Worm (Caenorhabditis elegans): Measurements from ENCODE around the gene algn-6.

DNA sequence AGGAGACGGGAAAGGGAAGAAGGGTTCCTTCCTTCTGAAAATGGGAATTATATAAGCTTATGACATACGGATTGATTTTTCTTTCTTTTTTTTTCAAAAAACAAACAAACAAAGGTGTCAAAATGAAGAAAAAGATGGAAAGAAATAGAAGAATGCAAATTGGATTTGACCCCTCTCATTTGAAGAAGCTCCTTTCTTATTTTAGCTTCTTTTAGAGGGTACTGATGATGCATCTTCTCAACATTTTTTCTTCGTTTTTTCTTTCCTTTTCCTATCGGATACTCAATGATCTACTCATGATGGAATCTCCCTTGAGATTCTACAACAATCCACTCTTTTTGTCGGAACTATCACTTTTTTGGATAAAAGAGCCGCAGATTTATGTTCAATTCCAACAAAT lies 49.4 kb upstream of the algn-6 start:
- TF ChIP-seq ztf-11 (tag; optimal IDR thresholded peaks at IDR 0.05) (no peak), fos-1 (tag; optimal IDR thresholded peaks at IDR 0.05) (no peak), nhr-23 (tag; optimal IDR thresholded peaks at IDR 0.05) (no peak)

All from whole organism, L3 larva.